Fruit fly (Drosophila melanogaster) whole organism, embryonic: ENCODE measurements around the gene Ctr9.

Experiments
- Atf6 ChIP-seq: fragments of 200-800 bp; sonication (Bioruptor generic); IDR thresholded peaks from 2 replicates; pipeline ENCODE4 v1.3.6; 2022; ENCODE audit warnings: missing biosample characterization, missing genetic modification characterization
- Bteb2 ChIP-seq: fragments of 200-800 bp; sonication (Bioruptor generic); optimal IDR thresholded peaks from 2 replicates; lab custom pipeline; 2016; ENCODE audit warnings: missing biosample characterization, missing genetic modification characterization
- CG10147 ChIP-seq: fragments of 200-800 bp; sonication (Bioruptor generic); optimal IDR thresholded peaks from 2 replicates; lab custom pipeline; 2019; ENCODE audit warnings: missing biosample characterization, mild to moderate bottlenecking, missing genetic modification characterization, moderate library complexity
- CG10654 ChIP-seq: fragments of 200-800 bp; sonication (Bioruptor generic); optimal IDR thresholded peaks from 2 replicates; lab custom pipeline; 2016; ENCODE audit warnings: missing biosample characterization, missing genetic modification characterization
- CG11504 ChIP-seq: fragments of 200-800 bp; sonication (Bioruptor generic); optimal IDR thresholded peaks from 3 replicates; lab custom pipeline; 2019; ENCODE audit warnings: missing biosample characterization, mild to moderate bottlenecking, missing genetic modification characterization, moderate library complexity
- CG12236 ChIP-seq: fragments of 200-800 bp; sonication (Bioruptor generic); optimal IDR thresholded peaks from 2 replicates; lab custom pipeline; 2016; ENCODE audit warnings: missing biosample characterization, missing genetic modification characterization
- CG12659 ChIP-seq: fragments of 200-800 bp; sonication (Bioruptor generic); optimal IDR thresholded peaks from 3 replicates; lab custom pipeline; 2017; ENCODE audit warnings: mild to moderate bottlenecking, missing biosample characterization, missing genetic modification reagents, missing genetic modification characterization
- CG12744 ChIP-seq: fragments of 200-800 bp; sonication (Bioruptor generic); optimal IDR thresholded peaks from 2 replicates; lab custom pipeline; 2016; ENCODE audit warnings: missing biosample characterization, missing genetic modification characterization
- CG12942 ChIP-seq: fragments of 200-800 bp; sonication (Bioruptor generic); optimal IDR thresholded peaks from 3 replicates; lab custom pipeline; 2016; ENCODE audit warnings: missing biosample characterization, missing genetic modification characterization
- CG13123 ChIP-seq: fragments of 200-800 bp; sonication (Bioruptor generic); optimal IDR thresholded peaks from 2 replicates; lab custom pipeline; 2016; ENCODE audit warnings: missing biosample characterization, missing genetic modification characterization
- CG13424 ChIP-seq: fragments of 200-800 bp; sonication (Bioruptor generic); optimal IDR thresholded peaks from 2 replicates; lab custom pipeline; 2019; ENCODE audit warnings: missing biosample characterization, mild to moderate bottlenecking, missing genetic modification characterization, moderate library complexity
- CG14014 ChIP-seq: fragments of 200-800 bp; sonication (Bioruptor generic); IDR thresholded peaks from 2 replicates; pipeline ENCODE4 v1.3.6; 2022; ENCODE audit warnings: missing biosample characterization, missing genetic modification characterization
- CG16863 ChIP-seq: fragments of 200-800 bp; sonication (Bioruptor generic); optimal IDR thresholded peaks from 3 replicates; lab custom pipeline; 2016; ENCODE audit warnings: missing biosample characterization, missing genetic modification characterization
- CG1792 ChIP-seq: fragments of 200-800 bp; sonication (Bioruptor generic); optimal IDR thresholded peaks from 2 replicates; lab custom pipeline; 2016; ENCODE audit warnings: missing biosample characterization, missing genetic modification characterization
- CG2116 ChIP-seq: fragments of 200-800 bp; sonication (Bioruptor generic); optimal IDR thresholded peaks from 3 replicates; lab custom pipeline; 2018; ENCODE audit warnings: missing biosample characterization, mild to moderate bottlenecking, missing genetic modification characterization
- CG31388 ChIP-seq: fragments of 200-800 bp; sonication (Bioruptor generic); optimal IDR thresholded peaks from 2 replicates; lab custom pipeline; 2016; ENCODE audit warnings: missing biosample characterization, missing genetic modification characterization
- CG32767 ChIP-seq: fragments of 200-800 bp; sonication (Bioruptor generic); IDR thresholded peaks from 2 replicates; pipeline ENCODE4 v1.3.6; 2022; ENCODE audit warnings: missing biosample characterization, missing genetic modification characterization
- CG7357 ChIP-seq: fragments of 200-800 bp; sonication (Bioruptor generic); IDR thresholded peaks from 3 replicates; pipeline ENCODE4 v1.3.6; 2022; ENCODE audit warnings: missing biosample characterization, missing genetic modification characterization
- CG7372 ChIP-seq: fragments of 200-800 bp; sonication (Bioruptor generic); IDR thresholded peaks from 2 replicates; pipeline ENCODE4 v1.3.6; 2022; ENCODE audit warnings: missing biosample characterization, missing genetic modification characterization
- CG7928 ChIP-seq: fragments of 200-800 bp; sonication (Bioruptor generic); optimal IDR thresholded peaks from 2 replicates; lab custom pipeline; 2017; ENCODE audit warnings: missing biosample characterization, mild to moderate bottlenecking, missing genetic modification characterization
- CG8089 ChIP-seq: fragments of 200-800 bp; sonication (Bioruptor generic); optimal IDR thresholded peaks from 3 replicates; lab custom pipeline; 2016; ENCODE audit warnings: missing biosample characterization, missing genetic modification characterization
- CG9609 ChIP-seq: fragments of 200-800 bp; sonication (Bioruptor generic); optimal IDR thresholded peaks from 3 replicates; lab custom pipeline; 2016; ENCODE audit warnings: missing biosample characterization, missing genetic modification characterization
- CG9817 ChIP-seq: fragments of 200-800 bp; sonication (Bioruptor generic); optimal IDR thresholded peaks from 2 replicates; lab custom pipeline; 2018; ENCODE audit warnings: missing biosample characterization, mild to moderate bottlenecking, missing genetic modification characterization, moderate library complexity
- CG9876 ChIP-seq: fragments of 200-800 bp; sonication (Bioruptor generic); optimal IDR thresholded peaks from 2 replicates; lab custom pipeline; 2016; ENCODE audit warnings: missing biosample characterization, missing genetic modification characterization
- Dip2 ChIP-seq: fragments of 200-800 bp; sonication (Bioruptor generic); IDR thresholded peaks from 2 replicates; pipeline ENCODE4 v1.3.6; 2022; ENCODE audit warnings: missing biosample characterization, missing genetic modification characterization
- Doc3 ChIP-seq: fragments of 200-800 bp; sonication (Bioruptor generic); IDR thresholded peaks from 3 replicates; pipeline ENCODE4 v1.3.6; 2022; ENCODE audit warnings: missing biosample characterization, missing genetic modification characterization; ENCODE audit not compliant: partially characterized antibody
- Elba2 ChIP-seq: fragments of 200-800 bp; sonication (Bioruptor generic); optimal IDR thresholded peaks from 3 replicates; lab custom pipeline; 2016; ENCODE audit warnings: missing biosample characterization, missing genetic modification characterization
- Fer2 ChIP-seq: fragments of 200-800 bp; sonication (Bioruptor generic); optimal IDR thresholded peaks from 2 replicates; lab custom pipeline; 2018; ENCODE audit warnings: missing biosample characterization, mild to moderate bottlenecking, missing genetic modification characterization, moderate library complexity
- Hand ChIP-seq: fragments of 200-800 bp; sonication (Bioruptor generic); optimal IDR thresholded peaks from 2 replicates; lab custom pipeline; 2017; ENCODE audit warnings: mild to moderate bottlenecking, missing biosample characterization, missing genetic modification reagents, missing genetic modification characterization
- Lpt ChIP-seq: fragments of >200 bp; optimal IDR thresholded peaks from 2 replicates; lab custom pipeline; 2018; ENCODE audit warnings: missing biosample characterization, missing genetic modification characterization
- NfI ChIP-seq: fragments of 200-800 bp; sonication (Bioruptor generic); optimal IDR thresholded peaks from 3 replicates; lab custom pipeline; 2018; ENCODE audit warnings: missing biosample characterization, mild to moderate bottlenecking, missing genetic modification characterization, moderate library complexity
- Oaz ChIP-seq: fragments of 200-800 bp; sonication (Bioruptor generic); IDR thresholded peaks from 2 replicates; pipeline ENCODE4 v1.3.6; 2022; ENCODE audit warnings: missing biosample characterization, missing genetic modification characterization
- PHDP ChIP-seq: fragments of 200-800 bp; sonication (Bioruptor generic); optimal IDR thresholded peaks from 3 replicates; lab custom pipeline; 2018; ENCODE audit warnings: missing biosample characterization, mild to moderate bottlenecking, missing genetic modification characterization, moderate library complexity
- Usf ChIP-seq: fragments of 200-800 bp; sonication (Bioruptor generic); optimal IDR thresholded peaks from 2 replicates; lab custom pipeline; 2017; ENCODE audit warnings: missing genotype, missing biosample characterization, missing genetic modification characterization
- chm ChIP-seq: fragments of 200-800 bp; sonication (Bioruptor generic); IDR thresholded peaks from 2 replicates; pipeline ENCODE4 v1.3.6; 2022; ENCODE audit warnings: missing biosample characterization, missing genetic modification characterization
- cwo ChIP-seq: fragments of 200-800 bp; sonication (Bioruptor generic); optimal IDR thresholded peaks from 3 replicates; lab custom pipeline; 2017; ENCODE audit warnings: missing biosample characterization, missing genetic modification characterization, mild to moderate bottlenecking, moderate library complexity, missing genetic modification reagents
- fu2 ChIP-seq: fragments of 200-800 bp; sonication (Bioruptor generic); optimal IDR thresholded peaks from 2 replicates; lab custom pipeline; 2016; ENCODE audit warnings: missing biosample characterization, missing genetic modification characterization
- gsb-n ChIP-seq: fragments of 200-800 bp; sonication (Bioruptor generic); optimal IDR thresholded peaks from 3 replicates; lab custom pipeline; 2018; ENCODE audit warnings: missing biosample characterization, mild to moderate bottlenecking, missing genetic modification characterization
- jing ChIP-seq: fragments of 200-800 bp; sonication (Bioruptor generic); optimal IDR thresholded peaks from 2 replicates; lab custom pipeline; 2018; ENCODE audit warnings: missing biosample characterization, mild to moderate bottlenecking, missing genetic modification characterization
- lbe ChIP-seq: fragments of 200-800 bp; sonication (Bioruptor generic); optimal IDR thresholded peaks from 2 replicates; lab custom pipeline; 2016; ENCODE audit warnings: missing biosample characterization, mild to moderate bottlenecking, missing genetic modification characterization
- lov ChIP-seq, 2 experiments: fragments of 200-800 bp in 1 of 2; fragments of >200 bp in 1 of 2; sonication (Bioruptor generic) in 1 of 2; IDR thresholded peaks in 1 of 2; optimal IDR thresholded peaks in 1 of 2; 2 replicates in 1 of 2; 3 replicates in 1 of 2; pipeline versions ENCODE4 v1.3.6 to Lab custom; 2017 to 2022; ENCODE audit warnings: missing biosample characterization in 1 of 2, missing genetic modification characterization in 1 of 2
- nmo ChIP-seq: fragments of 200-800 bp; sonication (Bioruptor generic); optimal IDR thresholded peaks from 2 replicates; lab custom pipeline; 2018; ENCODE audit warnings: missing biosample characterization, mild to moderate bottlenecking, missing genetic modification characterization, moderate library complexity
- org-1 ChIP-seq: fragments of 200-800 bp; sonication (Bioruptor generic); optimal IDR thresholded peaks from 2 replicates; lab custom pipeline; 2017; ENCODE audit warnings: missing biosample characterization, missing genetic modification characterization
- peb ChIP-seq: fragments of 200-800 bp; sonication (Bioruptor generic); IDR thresholded peaks from 2 replicates; pipeline ENCODE4 v1.3.6; 2022; ENCODE audit warnings: missing biosample characterization, missing genetic modification characterization
- phol ChIP-seq: fragments of 200-800 bp; sonication (Bioruptor generic); optimal IDR thresholded peaks from 3 replicates; lab custom pipeline; 2018; ENCODE audit warnings: missing biosample characterization, mild to moderate bottlenecking, missing genetic modification characterization, moderate library complexity
- pum ChIP-seq: fragments of 200-800 bp; sonication (Bioruptor generic); optimal IDR thresholded peaks from 2 replicates; lab custom pipeline; 2016; ENCODE audit warnings: missing biosample characterization, missing genetic modification characterization
- repo ChIP-seq: fragments of 200-800 bp; sonication (Bioruptor generic); optimal IDR thresholded peaks from 2 replicates; lab custom pipeline; 2016; ENCODE audit warnings: missing biosample characterization, missing genetic modification characterization
- tll ChIP-seq, 2 experiments: fragments of 200-800 bp in 1 of 2; fragments of >200 bp in 1 of 2; sonication (Bioruptor generic) in 1 of 2; optimal IDR thresholded peaks; 2 replicates each; lab custom pipeline; 2017 to 2019; ENCODE audit warnings: missing biosample characterization in 2 of 2, missing genetic modification characterization in 2 of 2, mild to moderate bottlenecking in 1 of 2, moderate library complexity in 1 of 2
- zfh2 ChIP-seq: fragments of 200-800 bp; sonication (Bioruptor generic); optimal IDR thresholded peaks from 2 replicates; lab custom pipeline; 2016; ENCODE audit warnings: missing biosample characterization, missing genetic modification characterization

The Ctr9 gene

DNA sequence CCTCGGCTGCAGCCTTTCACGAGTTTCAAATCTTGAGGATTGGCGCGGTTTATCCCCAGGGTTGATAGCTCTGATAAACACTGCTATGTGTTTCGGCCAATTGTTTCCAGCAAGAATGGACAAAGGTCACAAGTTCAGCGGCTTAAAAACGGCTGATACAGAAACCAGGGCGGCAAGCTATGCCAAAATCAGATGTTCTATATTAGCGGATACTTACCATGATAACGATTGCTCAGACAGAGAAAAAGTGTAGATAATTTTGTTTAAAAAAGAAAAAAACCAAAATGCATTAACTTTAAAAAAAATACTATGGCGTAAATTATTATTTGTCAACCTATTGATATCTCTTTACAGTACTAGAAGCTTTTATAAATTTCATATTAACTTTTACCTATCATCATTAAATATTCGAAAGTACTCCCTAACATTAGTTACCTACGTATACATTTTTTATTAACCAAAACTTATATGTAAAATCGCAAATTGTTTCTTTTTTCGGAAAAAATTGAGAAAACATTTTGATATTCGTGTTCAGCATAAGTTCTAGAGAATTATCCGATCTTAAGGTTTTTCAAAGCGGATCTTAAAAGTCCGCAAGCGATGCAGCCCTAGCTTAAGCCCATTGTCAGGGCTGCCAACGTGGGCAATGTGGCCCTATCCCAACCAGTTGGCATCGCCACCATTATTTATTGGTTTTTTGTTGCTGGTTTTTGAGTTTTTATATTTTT is 6.2 kb downstream of the Ctr9 start, which contains the start of the genes sturkopf and Herc4 (continued):
- peak; percentile 23 for TF ChIP-seq CG12744
- TF ChIP-seq fu2 (GFP tag; lab: Kevin White, UChicago) = peak; percentile 76
- peak; percentile 78 for TF ChIP-seq nmo (GFP tag; lab: Kevin White, UChicago)
- no peak for TF ChIP-seq lbe (GFP tag; lab: Kevin White, UChicago)
- peak; percentile 9 for TF ChIP-seq Hand (GFP tag; lab: Kevin White, UChicago)
- TF ChIP-seq CG11504 = no peak
- TF ChIP-seq CG16863 (GFP tag; lab: Kevin White, UChicago) = peak; percentile 73
- TF ChIP-seq Atf6 = 0 out of 2 replicates have a peak, but pooled peaks have one; percentile 43
- TF ChIP-seq CG13123 (GFP tag; lab: Kevin White, UChicago) = peak; percentile 43
- peak; percentile 60 for TF ChIP-seq CG12942 (GFP tag; lab: Kevin White, UChicago)
- peak; percentile 55 for TF ChIP-seq CG10147 (GFP tag; lab: Kevin White, UChicago)
- TF ChIP-seq lov (optimal IDR thresholded peaks at IDR 0.05; lab: Kevin White, UChicago) = no peak
- no peak for TF ChIP-seq lov (GFP tag; IDR thresholded peaks at IDR 0.05; lab: Robert Waterston, UW)
- TF ChIP-seq repo (GFP tag; lab: Kevin White, UChicago) = no peak
- TF ChIP-seq jing (GFP tag; lab: Kevin White, UChicago) = no peak
- TF ChIP-seq gsb-n (tag; lab: Kevin White, UChicago) = no peak
- TF ChIP-seq CG9817 = peak; percentile 87
- TF ChIP-seq cwo (GFP tag; lab: Kevin White, UChicago) = peak; percentile 57
- peak; percentile 60 for TF ChIP-seq CG7372 (GFP tag; lab: Robert Waterston, UW)
- no peak for TF ChIP-seq CG31388
- no peak for TF ChIP-seq CG32767 (GFP tag; lab: Robert Waterston, UW)
- TF ChIP-seq Dip2 (GFP tag; lab: Robert Waterston, UW) = no peak
- peak; percentile 60 for TF ChIP-seq CG2116
- peak; percentile 85 for TF ChIP-seq pum
- TF ChIP-seq zfh2 (GFP tag; lab: Kevin White, UChicago) = peak; percentile 91
- peak; percentile 80 for TF ChIP-seq CG13424 (tag; lab: Kevin White, UChicago)
- peak; percentile 31 for TF ChIP-seq Fer2 (tag; lab: Kevin White, UChicago)
- no peak for TF ChIP-seq Elba2 (GFP tag; lab: Kevin White, UChicago)
- TF ChIP-seq Bteb2 = peak; percentile 73
- peak in 1 of 2 experiments; percentile 21 for TF ChIP-seq tll (GFP tag; optimal IDR thresholded peaks at IDR 0.05; lab: Kevin White, UChicago)
- no peak for TF ChIP-seq Lpt
- peak; percentile 53 for TF ChIP-seq CG10654 (GFP tag; lab: Kevin White, UChicago)
- peak; percentile 67 for TF ChIP-seq org-1 (GFP tag; lab: Kevin White, UChicago)
- peak; percentile 95 for TF ChIP-seq CG7928 (GFP tag; lab: Kevin White, UChicago)
- TF ChIP-seq CG1792 (GFP tag; lab: Kevin White, UChicago) = peak; percentile 16
- peak; percentile 72 for TF ChIP-seq NfI
- peak; percentile 39 for TF ChIP-seq CG8089 (GFP tag; lab: Kevin White, UChicago)
- no peak; the same call in 2 of the 3 replicates for TF ChIP-seq CG7357 (GFP tag; lab: Robert Waterston, UW)
- TF ChIP-seq peb (GFP tag; lab: Robert Waterston, UW) = no peak
- TF ChIP-seq CG9609 (GFP tag; lab: Kevin White, UChicago) = peak; percentile 62
- TF ChIP-seq phol (tag; lab: Kevin White, UChicago) = peak; percentile 69
- TF ChIP-seq Usf (GFP tag; lab: Kevin White, UChicago) = peak; percentile 54
- TF ChIP-seq Oaz (GFP tag; lab: Robert Waterston, UW) = 0 out of 2 replicates have a peak, but pooled peaks have one; percentile 16
- peak; percentile 42 for TF ChIP-seq CG14014 (GFP tag; lab: Robert Waterston, UW)
- TF ChIP-seq CG9876 (GFP tag; lab: Kevin White, UChicago) = peak; percentile 46
- TF ChIP-seq chm (GFP tag; lab: Robert Waterston, UW) = 0 out of 2 replicates have a peak, but pooled peaks have one; percentile 9
- TF ChIP-seq CG12236 (GFP tag; lab: Kevin White, UChicago) = no peak
- TF ChIP-seq PHDP (tag; lab: Kevin White, UChicago) = peak; percentile 72
- peak; percentile 88 for TF ChIP-seq CG12659 (GFP tag; lab: Kevin White, UChicago)
- no peak for TF ChIP-seq Doc3 (GFP tag; lab: Robert Waterston, UW)
